Worm (Caenorhabditis elegans) whole organism, young adult: ENCODE data around the gene dyf-7.

Experiments
- B0336.3 ChIP-seq: fragments of 200-800 bp; sonication (Bioruptor generic); IDR thresholded peaks from 2 replicates; pipeline ENCODE4 v1.3.6; 2022; ENCODE audit warnings: missing genetic modification characterization, missing compliant biosample characterization
- F37B4.10 ChIP-seq: fragments of 200-800 bp; sonication (Bioruptor generic); IDR thresholded peaks from 2 replicates; pipeline ENCODE4 v1.3.6; 2022; ENCODE audit warnings: missing genetic modification characterization, missing compliant biosample characterization
- K12H6.12 ChIP-seq: fragments of 200-800 bp; sonication (Bioruptor generic); optimal IDR thresholded peaks from 2 replicates; lab custom pipeline; 2018; ENCODE audit warnings: mild to moderate bottlenecking, missing genetic modification characterization, missing compliant biosample characterization
- Y67H2A.10 ChIP-seq: fragments of 200-800 bp; sonication (Bioruptor generic); conservative IDR thresholded peaks from 2 replicates; pipeline ENCODE4 v1.3.6; 2022; ENCODE audit warnings: missing genetic modification reagents, missing genetic modification characterization, missing compliant biosample characterization
- akir-1 ChIP-seq: fragments of 200-800 bp; sonication (Bioruptor generic); optimal IDR thresholded peaks from 2 replicates; lab custom pipeline; 2018; ENCODE audit warnings: mild to moderate bottlenecking, missing genetic modification characterization, moderate library complexity, missing compliant biosample characterization
- aptf-2 ChIP-seq: fragments of 200-800 bp; sonication (Bioruptor generic); conservative IDR thresholded peaks from 2 replicates; pipeline ENCODE4 v1.3.6; 2022; ENCODE audit warnings: missing genetic modification reagents, missing genetic modification characterization, missing compliant biosample characterization
- attf-6 ChIP-seq: fragments of 200-800 bp; sonication (Bioruptor generic); IDR thresholded peaks from 2 replicates; pipeline ENCODE4 v1.3.6; 2022; ENCODE audit warnings: missing genetic modification reagents, missing genetic modification characterization, missing compliant biosample characterization
- bed-1 ChIP-seq: fragments of 200-800 bp; sonication (Bioruptor generic); IDR thresholded peaks from 2 replicates; pipeline ENCODE4 v1.3.6; 2022; ENCODE audit warnings: missing genetic modification reagents, missing genetic modification characterization, missing compliant biosample characterization
- bed-2 ChIP-seq: fragments of 200-800 bp; sonication (Bioruptor generic); IDR thresholded peaks from 2 replicates; pipeline ENCODE4 v1.3.6; 2022; ENCODE audit warnings: missing genetic modification reagents, missing genetic modification characterization, missing compliant biosample characterization
- ceh-100 ChIP-seq: fragments of 200-800 bp; sonication (Bioruptor generic); IDR thresholded peaks from 2 replicates; pipeline ENCODE4 v1.3.6; 2022; ENCODE audit warnings: missing genetic modification reagents, missing genetic modification characterization, missing compliant biosample characterization
- dpl-1 ChIP-seq: fragments of 150-350 bp; optimal IDR thresholded peaks from 2 replicates; lab custom pipeline; 2014; ENCODE audit warnings: missing biosample characterization, missing genetic modification reagents, missing genetic modification characterization
- efl-1 ChIP-seq: fragments of 150-350 bp; optimal IDR thresholded peaks from 2 replicates; lab custom pipeline; 2014; ENCODE audit warnings: missing biosample characterization, missing genetic modification reagents, missing genetic modification characterization
- egl-44 ChIP-seq: fragments of 200-800 bp; sonication (Bioruptor generic); IDR thresholded peaks from 2 replicates; pipeline ENCODE4 v1.3.6; 2022; ENCODE audit warnings: missing genetic modification reagents, missing genetic modification characterization, missing compliant biosample characterization
- ekl-4 ChIP-seq: fragments of 200-800 bp; sonication (Bioruptor generic); IDR thresholded peaks from 2 replicates; pipeline ENCODE4 v1.3.6; 2022; ENCODE audit warnings: missing genetic modification reagents, missing genetic modification characterization, missing compliant biosample characterization
- gei-17 ChIP-seq: fragments of 200-800 bp; sonication (Bioruptor generic); optimal IDR thresholded peaks from 2 replicates; lab custom pipeline; 2018; ENCODE audit warnings: mild to moderate bottlenecking, missing genetic modification characterization, missing compliant biosample characterization
- him-1 ChIP-seq: sonication (generic microtip); optimal IDR thresholded peaks from 2 replicates; lab custom pipeline; 2016; ENCODE audit warnings: missing genotype, missing genetic modification reagents, missing genetic modification characterization, missing compliant biosample characterization
- hlh-26 ChIP-seq: fragments of 200-800 bp; sonication (Bioruptor generic); conservative IDR thresholded peaks from 2 replicates; pipeline ENCODE4 v1.3.6; 2022; ENCODE audit warnings: missing genetic modification reagents, missing genetic modification characterization, missing compliant biosample characterization
- let-526 ChIP-seq: fragments of 200-800 bp; sonication (Bioruptor generic); IDR thresholded peaks from 2 replicates; pipeline ENCODE4 v1.3.6; 2022; ENCODE audit warnings: missing genetic modification reagents, missing genetic modification characterization, missing compliant biosample characterization
- lin-26 ChIP-seq: fragments of 200-800 bp; sonication (Bioruptor generic); IDR thresholded peaks from 2 replicates; pipeline ENCODE4 v1.3.6; 2022; ENCODE audit warnings: missing genetic modification reagents, missing genetic modification characterization, missing compliant biosample characterization
- lsl-1 ChIP-seq: fragments of 200-800 bp; sonication (Bioruptor generic); optimal IDR thresholded peaks from 2 replicates; lab custom pipeline; 2018; ENCODE audit warnings: mild to moderate bottlenecking, missing genetic modification characterization, moderate library complexity, missing compliant biosample characterization
- lsy-27 ChIP-seq: sonication (generic microtip); optimal IDR thresholded peaks from 2 replicates; lab custom pipeline; 2017; ENCODE audit warnings: missing genetic modification characterization, mild to moderate bottlenecking, missing compliant biosample characterization, antibody characterized with exemption, missing genotype, borderline replicate concordance; ENCODE audit not compliant: insufficient read depth
- madf-10 ChIP-seq: sonication (generic microtip); optimal IDR thresholded peaks from 2 replicates; lab custom pipeline; 2016; ENCODE audit warnings: mild to moderate bottlenecking, missing genetic modification characterization, missing compliant biosample characterization
- mcd-1 ChIP-seq: fragments of 200-800 bp; sonication (Bioruptor generic); IDR thresholded peaks from 2 replicates; pipeline ENCODE4 v1.3.6; 2022; ENCODE audit warnings: missing genetic modification reagents, missing genetic modification characterization, missing compliant biosample characterization
- mel-28 ChIP-seq: sonication (generic microtip); optimal IDR thresholded peaks from 2 replicates; lab custom pipeline; 2016; ENCODE audit warnings: borderline replicate concordance, mild to moderate bottlenecking, missing genetic modification characterization, missing compliant biosample characterization
- mxl-1 ChIP-seq: sonication (generic microtip); optimal IDR thresholded peaks from 2 replicates; lab custom pipeline; 2016; ENCODE audit warnings: missing genetic modification characterization, missing compliant biosample characterization
- nfyb-1 ChIP-seq: fragments of 200-800 bp; sonication (Bioruptor generic); IDR thresholded peaks from 2 replicates; pipeline ENCODE4 v1.3.6; 2022; ENCODE audit warnings: missing genetic modification reagents, missing genetic modification characterization, missing compliant biosample characterization
- nhr-27 ChIP-seq: fragments of 200-800 bp; sonication (Bioruptor generic); optimal IDR thresholded peaks from 2 replicates; lab custom pipeline; 2018; ENCODE audit warnings: mild to moderate bottlenecking, missing genetic modification characterization, moderate library complexity, missing compliant biosample characterization
- nhr-80 ChIP-seq: sonication (generic microtip); optimal IDR thresholded peaks from 2 replicates; lab custom pipeline; 2016; ENCODE audit warnings: missing genetic modification characterization, missing compliant biosample characterization
- pha-4 ChIP-seq: fragments of 150-350 bp; sonication (generic microtip); optimal IDR thresholded peaks from 2 replicates; lab custom pipeline; 2014; ENCODE audit warnings: missing biosample characterization, missing genetic modification reagents, missing genetic modification characterization
- rcor-1 ChIP-seq: fragments of 200-800 bp; sonication (Bioruptor generic); IDR thresholded peaks from 2 replicates; pipeline ENCODE4 v1.3.6; 2022; ENCODE audit warnings: missing genetic modification reagents, missing genetic modification characterization, missing compliant biosample characterization
- repo-1 ChIP-seq: sonication (generic microtip); optimal IDR thresholded peaks from 2 replicates; lab custom pipeline; 2017; ENCODE audit warnings: mild to moderate bottlenecking, missing genetic modification characterization, missing compliant biosample characterization
- unc-62 ChIP-seq: fragments of 150-350 bp; optimal IDR thresholded peaks from 2 replicates; lab custom pipeline; 2014; ENCODE audit warnings: missing biosample characterization, missing genetic modification reagents, missing genetic modification characterization
- zfh-2 ChIP-seq: fragments of 200-800 bp; sonication (Bioruptor generic); conservative IDR thresholded peaks from 2 replicates; pipeline ENCODE4 v1.3.6; 2022; ENCODE audit warnings: missing genetic modification reagents, missing genetic modification characterization, missing compliant biosample characterization
- ztf-22 ChIP-seq: fragments of 200-800 bp; sonication (Bioruptor generic); optimal IDR thresholded peaks from 2 replicates; lab custom pipeline; 2018; ENCODE audit warnings: mild to moderate bottlenecking, missing genetic modification characterization, moderate library complexity, missing compliant biosample characterization
- ztf-28 ChIP-seq: fragments of 200-800 bp; sonication (Bioruptor generic); IDR thresholded peaks from 2 replicates; pipeline ENCODE4 v1.3.6; 2022; ENCODE audit warnings: missing genetic modification reagents, missing genetic modification characterization, missing compliant biosample characterization
- ztf-6 ChIP-seq: fragments of 200-800 bp; sonication (Bioruptor generic); IDR thresholded peaks from 2 replicates; pipeline ENCODE4 v1.3.6; 2022; ENCODE audit warnings: missing genetic modification reagents, missing genetic modification characterization, missing compliant biosample characterization

The dyf-7 gene

DNA sequence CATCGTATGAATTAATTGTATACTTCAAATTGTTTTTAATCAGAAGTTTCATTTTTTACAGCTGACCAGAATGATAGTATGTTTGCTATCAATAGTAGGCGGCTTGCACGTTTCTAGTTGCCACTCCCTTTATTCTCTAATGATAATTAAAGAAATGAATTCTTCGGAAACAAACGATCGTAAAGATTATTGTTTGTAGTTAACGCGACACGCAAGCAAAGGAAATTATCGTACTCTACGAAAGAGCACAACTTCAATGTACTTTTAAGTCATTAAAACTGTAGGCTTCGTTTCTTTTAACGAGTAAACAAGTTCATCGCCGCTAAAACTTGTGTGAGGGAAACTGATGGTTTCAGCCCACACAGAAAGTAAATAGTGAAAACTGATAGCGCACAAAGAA lies 19.0 kb upstream of the dyf-7 start:
- TF ChIP-seq ekl-4 = no peak
- no peak for TF ChIP-seq ztf-28 (GFP tag; lab: Robert Waterston, UW)
- TF ChIP-seq gei-17 = no peak
- no peak for TF ChIP-seq madf-10
- no peak for TF ChIP-seq mxl-1 (tag; lab: Kevin White, UChicago)
- no peak for TF ChIP-seq zfh-2
- no peak for TF ChIP-seq B0336.3
- no peak for TF ChIP-seq efl-1 (GFP tag; lab: Kevin White, UChicago)
- TF ChIP-seq, all 124 proteins: peak for 0

DNA sequence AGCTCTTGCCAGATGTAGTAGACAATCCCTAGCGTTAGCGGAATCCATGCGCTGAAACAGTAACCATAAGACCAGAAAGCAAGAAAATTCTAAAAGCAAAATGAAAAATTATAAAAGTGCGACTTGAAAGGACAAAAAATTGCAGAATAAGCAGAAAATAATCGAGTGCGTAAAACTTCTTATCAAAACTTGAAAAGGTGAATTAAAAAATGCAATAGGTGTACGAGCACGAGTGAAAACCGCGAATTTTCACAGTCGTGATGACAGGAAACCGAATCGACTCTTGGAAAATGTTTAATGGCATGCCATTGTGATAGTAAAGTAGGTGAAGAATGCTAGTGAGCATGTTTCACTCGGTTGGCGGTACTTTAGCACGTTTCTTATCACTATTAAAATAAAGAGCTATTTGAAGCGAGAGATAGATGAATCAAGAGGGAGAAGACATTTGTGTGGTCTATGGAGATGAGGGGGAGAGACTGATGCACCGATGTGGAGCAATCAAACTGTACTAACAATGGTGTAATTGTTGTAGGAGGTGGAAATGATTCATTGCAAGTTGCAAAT lies 18.3 kb upstream of the dyf-7 start, which contains the start of gene ifp-1:
TSS of gene ifp-1 (minus strand) at position 51 of the 564 bp plus-strand sequence.
- TF ChIP-seq lsy-27 = no peak
- peak; percentile 86 for TF ChIP-seq nhr-80 (tag; lab: Kevin White, UChicago)
- no peak for TF ChIP-seq repo-1 (tag; lab: Kevin White, UChicago)

- TF ChIP-seq mel-28 (tag; lab: Kevin White, UChicago) (no peak), Y67H2A.10 (GFP tag; lab: Robert Waterston, UW) (no peak), akir-1 (no peak), ceh-100 (GFP tag; lab: Robert Waterston, UW) (no peak), him-1 (tag; lab: Kevin White, UChicago) (no peak), attf-6 (no peak), ztf-6 (GFP tag; lab: Robert Waterston, UW) (no peak), gei-17 (no peak), pha-4 (tag; lab: Kevin White, UChicago) (no peak)
- TF ChIP-seq, all 124 proteins: peak for 0
Measured at ce11 chrX:9687264-9687663, 11.2 kb upstream of the dyf-7 start.

DNA sequence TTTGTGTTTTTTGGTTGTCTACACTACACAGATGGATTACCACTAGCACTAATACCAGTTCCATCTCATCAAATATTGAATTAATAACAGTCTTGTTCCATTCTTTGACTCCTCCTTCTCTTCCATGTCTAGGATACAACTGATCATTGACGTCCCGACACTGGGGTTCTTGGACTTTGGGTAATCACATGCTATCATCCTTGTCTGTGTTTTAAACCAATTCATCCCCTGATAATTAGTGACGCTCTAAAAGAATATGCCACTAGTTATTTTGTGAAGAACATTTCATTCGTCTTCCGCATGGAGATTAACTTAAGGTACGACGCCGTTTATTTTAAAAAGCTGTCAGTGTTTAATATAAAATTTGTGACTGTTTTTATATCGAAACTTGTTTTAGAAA lies 8.0 kb upstream of the dyf-7 start, which contains the start of gene npr-18:
TSS of gene npr-18 (plus strand) at position 301 of the 400 bp plus-strand sequence.
- TF ChIP-seq rcor-1 (GFP tag; lab: Robert Waterston, UW) (no peak), repo-1 (tag; lab: Kevin White, UChicago) (no peak), mcd-1 (no peak), dpl-1 (no peak), hlh-26 (GFP tag; lab: Robert Waterston, UW) (no peak), K12H6.12 (no peak), lsl-1 (GFP tag; lab: Kevin White, UChicago) (no peak), egl-44 (GFP tag; lab: Robert Waterston, UW) (no peak), ztf-22 (GFP tag; lab: Kevin White, UChicago) (no peak)

- no peak for TF ChIP-seq bed-1 (GFP tag; lab: Robert Waterston, UW)
- no peak for TF ChIP-seq let-526 (GFP tag; lab: Robert Waterston, UW)
- TF ChIP-seq nfyb-1 (GFP tag; lab: Robert Waterston, UW) = no peak
- no peak for TF ChIP-seq bed-2 (GFP tag; lab: Robert Waterston, UW)
- no peak for TF ChIP-seq mel-28 (tag; lab: Kevin White, UChicago)
- no peak for TF ChIP-seq F37B4.10 (GFP tag; lab: Robert Waterston, UW)
- TF ChIP-seq unc-62 = no peak
- TF ChIP-seq attf-6 = no peak
- no peak for TF ChIP-seq lin-26
- no peak for TF ChIP-seq aptf-2
- no peak for TF ChIP-seq nhr-27 (tag; lab: Kevin White, UChicago)
- TF ChIP-seq, all 124 proteins: peak for 0
Measured at ce11 chrX:9697655-9698054, 804 bp upstream of the dyf-7 start.
